Fruit fly (Drosophila melanogaster): ENCODE data around the gene CG13887.

CG13887 gene

DNA sequence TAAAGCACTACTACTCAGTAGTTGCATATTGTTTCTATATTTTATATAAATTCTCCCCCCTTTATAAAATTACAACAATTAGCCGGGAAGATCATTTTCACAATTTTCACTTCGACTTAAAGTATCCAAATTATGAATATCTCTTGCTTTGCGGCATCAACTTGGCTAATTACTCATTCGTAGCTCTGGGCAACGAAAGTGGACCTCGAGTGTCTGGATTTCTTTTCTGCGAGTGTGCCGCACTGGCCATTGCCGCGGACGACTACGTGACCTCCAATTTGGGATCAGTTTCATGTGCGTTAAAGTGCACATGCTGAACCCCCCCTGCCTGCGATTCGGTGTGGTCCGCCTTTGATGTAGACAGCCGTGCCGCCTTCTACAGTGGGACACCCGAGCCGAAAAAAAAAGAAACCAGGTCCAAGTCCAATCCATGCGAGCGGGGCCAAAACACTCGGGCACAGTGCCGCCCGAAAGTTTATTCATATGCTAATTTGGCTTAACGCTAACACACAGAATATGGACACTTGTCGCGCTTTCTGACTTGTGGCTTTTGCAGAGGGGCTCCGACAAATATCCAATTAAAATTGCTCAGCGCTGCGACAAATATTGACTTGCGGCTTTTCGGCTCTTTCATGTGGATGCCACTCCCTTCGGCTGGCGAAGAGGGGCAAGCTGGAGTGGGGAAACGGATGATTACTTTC, 19.1 kb upstream of the CG13887 start (continued):
- TF ChIP-seq CG3726 (GFP tag; IDR thresholded peaks at IDR 0.05) (no peak), seq (GFP tag; IDR thresholded peaks at IDR 0.05) (peak; percentile 46; the same call in 1 of the 2 replicates), CG8089 (GFP tag; optimal IDR thresholded peaks at IDR 0.05) (no peak), bowl (GFP tag; IDR thresholded peaks at IDR 0.05) (no peak), trem (tag; optimal IDR thresholded peaks at IDR 0.05) (no peak), CG9215 (GFP tag; IDR thresholded peaks at IDR 0.05) (no peak), dysf (GFP tag; IDR thresholded peaks at IDR 0.05) (peak; percentile 21; the same call in 1 of the 3 replicates), CG8478 (optimal IDR thresholded peaks at IDR 0.05) (no peak), ab (GFP tag; optimal IDR thresholded peaks at IDR 0.05) (no peak), Scr (GFP tag; IDR thresholded peaks at IDR 0.05; ENCODE audit: partially characterized antibody) (no peak), hb (GFP tag; IDR thresholded peaks at IDR 0.05; ENCODE audit: partially characterized antibody) (no peak), knrl (GFP tag; IDR thresholded peaks at IDR 0.05; ENCODE audit: partially characterized antibody) (no peak), Dip3 (GFP tag; optimal IDR thresholded peaks at IDR 0.05) (no peak), ap (GFP tag; IDR thresholded peaks at IDR 0.05) (no peak), gcm2 (GFP tag; optimal IDR thresholded peaks at IDR 0.05) (no peak), CG10543 (GFP tag; optimal IDR thresholded peaks at IDR 0.05) (no peak), CG4730 (GFP tag; IDR thresholded peaks at IDR 0.05) (no peak), Doc3 (GFP tag; IDR thresholded peaks at IDR 0.05; ENCODE audit: partially characterized antibody) (no peak), tap (tag; optimal IDR thresholded peaks at IDR 0.05) (no peak), CG9817 (tag; optimal IDR thresholded peaks at IDR 0.05) (no peak), lola (GFP tag; optimal IDR thresholded peaks at IDR 0.05) (no peak), z (GFP tag; IDR thresholded peaks at IDR 0.05) (no peak), Atf6 (GFP tag; IDR thresholded peaks at IDR 0.05) (no peak), CG8290 (GFP tag; optimal IDR thresholded peaks at IDR 0.05) (no peak), CG8290 (tag; optimal IDR thresholded peaks at IDR 0.05) (no peak), CG11504 (tag; optimal IDR thresholded peaks at IDR 0.05) (peak; percentile 65), zfh2 (GFP tag; optimal IDR thresholded peaks at IDR 0.05) (no peak), pum (GFP tag; optimal IDR thresholded peaks at IDR 0.05) (no peak), pan (optimal IDR thresholded peaks at IDR 0.05) (no peak), pan (GFP tag; optimal IDR thresholded peaks at IDR 0.05 in 1 of 2, IDR thresholded peaks at IDR 0.05 in 1 of 2) (peak in 1 of 2 experiments; percentile 75), CG10431 (GFP tag; optimal IDR thresholded peaks at IDR 0.05) (no peak), corto (GFP tag; optimal IDR thresholded peaks at IDR 0.05) (no peak), amos (GFP tag; IDR thresholded peaks at IDR 0.05; ENCODE audit: partially characterized antibody) (no peak), CG2129 (GFP tag; IDR thresholded peaks at IDR 0.05; ENCODE audit: partially characterized antibody) (no peak), ftz-f1 (GFP tag; optimal IDR thresholded peaks at IDR 0.05) (no peak), kah (GFP tag; optimal IDR thresholded peaks at IDR 0.05) (no peak), oc (tag; optimal IDR thresholded peaks at IDR 0.05) (peak; percentile 29), Deaf1 (tag; optimal IDR thresholded peaks at IDR 0.05) (no peak), CG14965 (GFP tag; optimal IDR thresholded peaks at IDR 0.05; ENCODE audit: borderline replicate concordance) (no peak), Oli (tag; optimal IDR thresholded peaks at IDR 0.05) (peak; percentile 43), CG10267 (tag; optimal IDR thresholded peaks at IDR 0.05) (no peak), aop (GFP tag; IDR thresholded peaks at IDR 0.05) (no peak), Awh (GFP tag; IDR thresholded peaks at IDR 0.05) (no peak), ato (GFP tag; IDR thresholded peaks at IDR 0.05; ENCODE audit: partially characterized antibody) (no peak), ham (GFP tag; IDR thresholded peaks at IDR 0.05) (no peak), pfk (GFP tag; optimal IDR thresholded peaks at IDR 0.05) (no peak), CG13287 (GFP tag; IDR thresholded peaks at IDR 0.05; ENCODE audit: partially characterized antibody) (no peak), CG11695 (GFP tag; IDR thresholded peaks at IDR 0.05) (no peak), sima (GFP tag; optimal IDR thresholded peaks at IDR 0.05) (no peak), CG10654 (GFP tag; optimal IDR thresholded peaks at IDR 0.05) (no peak), ranshi (GFP tag; IDR thresholded peaks at IDR 0.05) (no peak)
